Fruit fly (Drosophila melanogaster) whole organism, wandering third instar larva: ENCODE results near the gene CG43092.

Experiments used
- Abd-B ChIP-seq: fragments of >200 bp; optimal IDR thresholded peaks from 2 replicates; lab custom pipeline; 2017; ENCODE audit warnings: missing biosample characterization, missing genetic modification characterization
- CG32264 ChIP-seq: fragments of 200-800 bp; sonication (Bioruptor generic); optimal IDR thresholded peaks from 2 replicates; lab custom pipeline; 2016; ENCODE audit warnings: missing biosample characterization, missing genetic modification characterization
- CrebA ChIP-seq: fragments of 200-800 bp; sonication (Bioruptor generic); optimal IDR thresholded peaks from 2 replicates; lab custom pipeline; 2016; ENCODE audit warnings: missing biosample characterization, mild to moderate bottlenecking, missing genetic modification characterization, borderline replicate concordance
- Dif ChIP-seq: fragments of 200-275, 200-300 bp; sonication (Bioruptor generic); optimal IDR thresholded peaks from 2 replicates; lab custom pipeline; 2018; ENCODE audit warnings: missing biosample characterization, missing genetic modification characterization; ENCODE audit not compliant: partially characterized antibody
- GATAd ChIP-seq: sonication (Bioruptor generic); optimal IDR thresholded peaks from 2 replicates; lab custom pipeline; 2016; ENCODE audit warnings: missing biosample characterization, missing genetic modification characterization
- HLH106 ChIP-seq: fragments of 200-800 bp; optimal IDR thresholded peaks from 3 replicates; lab custom pipeline; 2019; ENCODE audit warnings: missing biosample characterization, mild to moderate bottlenecking, missing genetic modification characterization, moderate library complexity
- Hnf4 ChIP-seq: fragments of 200-800 bp; sonication (Bioruptor generic); optimal IDR thresholded peaks from 2 replicates; lab custom pipeline; 2016; ENCODE audit warnings: missing biosample characterization, mild to moderate bottlenecking, missing genetic modification characterization
- Hr78 ChIP-seq: fragments of >200 bp; optimal IDR thresholded peaks from 2 replicates; lab custom pipeline; 2017; ENCODE audit warnings: missing biosample characterization, missing genetic modification characterization
- Hr83 ChIP-seq: fragments of 200-300 bp; sonication (Bioruptor generic); optimal IDR thresholded peaks from 2 replicates; lab custom pipeline; 2016; ENCODE audit warnings: missing biosample characterization, mild to moderate bottlenecking, missing genetic modification characterization, moderate library complexity; ENCODE audit not compliant: poor library complexity, severe bottlenecking
- Mio ChIP-seq: sonication (Bioruptor generic); optimal IDR thresholded peaks from 2 replicates; lab custom pipeline; 2016; ENCODE audit warnings: missing biosample characterization, missing genetic modification characterization
- Myc ChIP-seq: fragments of >200 bp; optimal IDR thresholded peaks from 2 replicates; lab custom pipeline; 2017
- N ChIP-seq: fragments of >200 bp; optimal IDR thresholded peaks from 2 replicates; lab custom pipeline; 2018; ENCODE audit warnings: missing biosample characterization, missing external identifiers, missing genetic modification characterization
- OdsH ChIP-seq: fragments of 200-800 bp; sonication (Bioruptor generic); optimal IDR thresholded peaks from 2 replicates; lab custom pipeline; 2016; ENCODE audit warnings: missing biosample characterization, mild to moderate bottlenecking, missing genetic modification characterization
- Rel ChIP-seq, 2 experiments: fragments of 200-800 bp; sonication (Bioruptor generic) in 1 of 2; optimal IDR thresholded peaks; 2 replicates in 1 of 2; 3 replicates in 1 of 2; lab custom pipeline; 2016 to 2019; ENCODE audit warnings: mild to moderate bottlenecking in 2 of 2, missing biosample characterization in 2 of 2, missing genetic modification characterization in 2 of 2, moderate library complexity in 1 of 2
- Sp1 ChIP-seq: fragments of 200-800 bp; sonication (Bioruptor generic); optimal IDR thresholded peaks from 3 replicates; lab custom pipeline; 2019; ENCODE audit warnings: missing biosample characterization, mild to moderate bottlenecking, missing genetic modification characterization, moderate library complexity
- Vsx2 ChIP-seq: fragments of 200-300, 225-300 bp; sonication (Bioruptor generic); optimal IDR thresholded peaks from 2 replicates; lab custom pipeline; 2018; ENCODE audit warnings: missing biosample characterization, missing genetic modification characterization; ENCODE audit not compliant: partially characterized antibody
- br ChIP-seq: fragments of 200-800 bp; sonication (Bioruptor generic); optimal IDR thresholded peaks from 2 replicates; lab custom pipeline; 2016; ENCODE audit warnings: missing biosample characterization, missing genetic modification characterization
- brk ChIP-seq: fragments of 200-800 bp; sonication (Bioruptor generic); optimal IDR thresholded peaks from 2 replicates; lab custom pipeline; 2016; ENCODE audit warnings: missing biosample characterization, mild to moderate bottlenecking, missing genetic modification characterization
- dl ChIP-seq, 2 experiments: fragments of 175-275, 200-275 bp in 1 of 2; fragments of 200-275 bp in 1 of 2; sonication (Bioruptor generic); optimal IDR thresholded peaks; lab custom pipeline; 2018; ENCODE audit warnings: mild to moderate bottlenecking in 2 of 2, missing biosample characterization in 2 of 2, missing genetic modification characterization in 2 of 2, moderate library complexity in 2 of 2; ENCODE audit not compliant: partially characterized antibody in 2 of 2, insufficient read depth in 1 of 2
- dmrt93B ChIP-seq: fragments of 200-800 bp; sonication (Bioruptor generic); optimal IDR thresholded peaks from 2 replicates; lab custom pipeline; 2018; ENCODE audit warnings: missing biosample characterization, mild to moderate bottlenecking, missing genetic modification characterization
- dsf ChIP-seq: sonication (Bioruptor generic); optimal IDR thresholded peaks from 2 replicates; lab custom pipeline; 2016; ENCODE audit warnings: missing biosample characterization, missing genetic modification characterization, borderline replicate concordance
- ey ChIP-seq: fragments of 200-800 bp; sonication (Bioruptor generic); optimal IDR thresholded peaks from 2 replicates; lab custom pipeline; 2016; ENCODE audit warnings: missing biosample characterization, missing genetic modification characterization
- foxo ChIP-seq, 2 experiments: fragments of 200-800 bp; sonication (Bioruptor generic); optimal IDR thresholded peaks; 2 replicates in 1 of 2; 3 replicates in 1 of 2; lab custom pipeline; 2016 to 2017; ENCODE audit warnings: missing biosample characterization in 2 of 2, missing genetic modification characterization in 2 of 2
- h ChIP-seq: fragments of 200-800 bp; sonication (Bioruptor generic); optimal IDR thresholded peaks from 3 replicates; lab custom pipeline; 2016; ENCODE audit warnings: missing biosample characterization, mild to moderate bottlenecking, missing genetic modification characterization
- jim ChIP-seq: fragments of 175-275, 200-325 bp; sonication (Bioruptor generic); optimal IDR thresholded peaks from 2 replicates; lab custom pipeline; 2016; ENCODE audit warnings: missing biosample characterization, mild to moderate bottlenecking, missing genetic modification characterization
- lola ChIP-seq: fragments of >200 bp; optimal IDR thresholded peaks from 2 replicates; lab custom pipeline; 2017; ENCODE audit warnings: missing biosample characterization, missing genetic modification characterization
- pan ChIP-seq: fragments of >200 bp; optimal IDR thresholded peaks from 2 replicates; lab custom pipeline; 2017
- psq ChIP-seq: fragments of 200-800 bp; sonication (Bioruptor generic); optimal IDR thresholded peaks from 3 replicates; lab custom pipeline; 2017; ENCODE audit warnings: missing biosample characterization, mild to moderate bottlenecking, missing genetic modification characterization, moderate library complexity
- sage ChIP-seq: fragments of 200-800 bp; sonication (Bioruptor generic); optimal IDR thresholded peaks from 2 replicates; lab custom pipeline; 2016; ENCODE audit warnings: missing biosample characterization, mild to moderate bottlenecking, missing genetic modification characterization
- sv ChIP-seq: fragments of 200-800 bp; sonication (Bioruptor generic); optimal IDR thresholded peaks from 3 replicates; lab custom pipeline; 2016; ENCODE audit warnings: missing biosample characterization, missing genetic modification characterization
- tai ChIP-seq: sonication (Bioruptor generic); optimal IDR thresholded peaks from 2 replicates; lab custom pipeline; 2016; ENCODE audit warnings: missing biosample characterization, missing genetic modification characterization
- usp ChIP-seq: fragments of >200 bp; optimal IDR thresholded peaks from 2 replicates; lab custom pipeline; 2017; ENCODE audit warnings: missing biosample characterization, missing genetic modification characterization
- woc ChIP-seq: sonication (Bioruptor generic); optimal IDR thresholded peaks from 2 replicates; lab custom pipeline; 2016; ENCODE audit warnings: missing biosample characterization, mild to moderate bottlenecking, missing genetic modification characterization

The CG43092 gene

dm6 chr3R:22727857-22728256 is 41.6 kb downstream of the CG43092 start:
- TF ChIP-seq woc (GFP tag; lab: Kevin White, UChicago) = no peak
- peak in 1 of 2 experiments; percentile 39 for TF ChIP-seq foxo (GFP tag; optimal IDR thresholded peaks at IDR 0.05; lab: Kevin White, UChicago)
- TF ChIP-seq lola (GFP tag; lab: Kevin White, UChicago) = no peak
- TF ChIP-seq pan (lab: Kevin White, UChicago) = no peak
- TF ChIP-seq OdsH (GFP tag; lab: Kevin White, UChicago) = peak; percentile 45
- TF ChIP-seq Dif = no peak
- no peak for TF ChIP-seq sage
- TF ChIP-seq Mio = no peak
- TF ChIP-seq dl (GFP tag; optimal IDR thresholded peaks at IDR 0.05; lab: Kevin White, UChicago; ENCODE audit: insufficient read depth in 1 of 2, partially characterized antibody in 2 of 2) = no peak
- no peak for TF ChIP-seq HLH106 (tag; lab: Kevin White, UChicago)
- no peak for TF ChIP-seq Hnf4 (GFP tag; lab: Kevin White, UChicago)
- no peak for TF ChIP-seq Abd-B (GFP tag; lab: Kevin White, UChicago)
- TF ChIP-seq h (GFP tag; lab: Kevin White, UChicago) = no peak
- no peak for TF ChIP-seq GATAd (GFP tag; lab: Kevin White, UChicago)
- no peak for TF ChIP-seq Vsx2 (GFP tag; lab: Kevin White, UChicago)
- no peak for TF ChIP-seq dmrt93B (GFP tag; lab: Kevin White, UChicago)
- TF ChIP-seq jim (GFP tag; lab: Kevin White, UChicago) = no peak
- TF ChIP-seq tai (GFP tag; lab: Kevin White, UChicago) = no peak
- TF ChIP-seq usp (GFP tag; lab: Kevin White, UChicago) = no peak
- TF ChIP-seq CG32264 (GFP tag; lab: Kevin White, UChicago) = peak; percentile 24
- TF ChIP-seq CrebA (GFP tag; lab: Kevin White, UChicago) = no peak

dm6 chr3R:22727456-22727833 is 42.0 kb downstream of the CG43092 start:
- TF ChIP-seq psq (GFP tag; lab: Kevin White, UChicago) (no peak), sage (no peak), Sp1 (GFP tag; lab: Kevin White, UChicago) (no peak), dl (GFP tag; optimal IDR thresholded peaks at IDR 0.05; lab: Kevin White, UChicago; ENCODE audit: insufficient read depth in 1 of 2, partially characterized antibody in 2 of 2) (no peak), sv (GFP tag; lab: Kevin White, UChicago) (no peak), dsf (GFP tag; lab: Kevin White, UChicago) (no peak), usp (GFP tag; lab: Kevin White, UChicago) (no peak), h (GFP tag; lab: Kevin White, UChicago) (no peak), HLH106 (tag; lab: Kevin White, UChicago) (no peak), Rel (GFP tag; optimal IDR thresholded peaks at IDR 0.05; lab: Kevin White, UChicago) (no peak), Rel (tag; optimal IDR thresholded peaks at IDR 0.05; lab: Kevin White, UChicago) (no peak), lola (GFP tag; lab: Kevin White, UChicago) (no peak), br (GFP tag; lab: Kevin White, UChicago) (no peak), CrebA (GFP tag; lab: Kevin White, UChicago) (no peak), OdsH (GFP tag; lab: Kevin White, UChicago) (no peak)

dm6 chr3R:22726771-22727455 is 42.6 kb downstream of the CG43092 start, which contains the start of gene CG45049:
Gene CG45049, plus strand, starts transcription at chr3R:22726967.
- TF ChIP-seq br (GFP tag; lab: Kevin White, UChicago) (peak; percentile 7), psq (GFP tag; lab: Kevin White, UChicago) (peak; percentile 61), Myc (no peak), dl (GFP tag; optimal IDR thresholded peaks at IDR 0.05; lab: Kevin White, UChicago; ENCODE audit: insufficient read depth in 1 of 2, partially characterized antibody in 2 of 2) (no peak), ey (GFP tag; lab: Kevin White, UChicago) (no peak), Hr78 (GFP tag; lab: Kevin White, UChicago) (no peak), N (no peak), Mio (no peak), woc (GFP tag; lab: Kevin White, UChicago) (peak; percentile 48), Hnf4 (GFP tag; lab: Kevin White, UChicago) (peak; percentile 30), Hr83 (no peak), brk (GFP tag; lab: Kevin White, UChicago) (no peak), GATAd (GFP tag; lab: Kevin White, UChicago) (no peak), sage (peak; percentile 49), sv (GFP tag; lab: Kevin White, UChicago) (no peak), h (GFP tag; lab: Kevin White, UChicago) (peak; percentile 10), Vsx2 (GFP tag; lab: Kevin White, UChicago) (no peak)
